Fruit fly (Drosophila melanogaster): Measurements from ENCODE around the gene mRRF1.
A peak's percentile ranks its signal among the peaks of the same experiment; 100 is the strongest.

mRRF1 gene

dm6 chr3L:9410754-9411423 lies 46.7 kb downstream of the mRRF1 start, which contains the start of the genes CG4022 and Cpsf5:
CG4022 (minus strand) TSS chr3L:9410832.
Cpsf5 (plus strand) TSS chr3L:9411038.
- peak; percentile 75 for TF ChIP-seq CG3032 (tag; optimal IDR thresholded peaks at IDR 0.05)
- peak; percentile 69 for TF ChIP-seq Eip93F (GFP tag; optimal IDR thresholded peaks at IDR 0.05)
- no peak for TF ChIP-seq CG4318 (GFP tag; optimal IDR thresholded peaks at IDR 0.05)
- TF ChIP-seq CG11294 (GFP tag; IDR thresholded peaks at IDR 0.05): 0 out of 2 replicates have a peak, but pooled peaks have one; percentile 22
- TF ChIP-seq Hr4 (GFP tag; optimal IDR thresholded peaks at IDR 0.05): peak; percentile 83
- peak; percentile 64 for TF ChIP-seq CG6792 (GFP tag; optimal IDR thresholded peaks at IDR 0.05)
- no peak for TF ChIP-seq CG16779 (tag; optimal IDR thresholded peaks at IDR 0.05)
- peak; percentile 62 for TF ChIP-seq cyc (GFP tag; optimal IDR thresholded peaks at IDR 0.05)
- no peak for TF ChIP-seq CG8319 (GFP tag; optimal IDR thresholded peaks at IDR 0.05)
- peak; percentile 67 for TF ChIP-seq CG31627 (GFP tag; optimal IDR thresholded peaks at IDR 0.05)
- peak; percentile 73 for TF ChIP-seq CG8119 (GFP tag; IDR thresholded peaks at IDR 0.05)
- no peak for TF ChIP-seq CG6854 (GFP tag; optimal IDR thresholded peaks at IDR 0.05)
- peak; percentile 49 for TF ChIP-seq Lpt (GFP tag; optimal IDR thresholded peaks at IDR 0.05)
- TF ChIP-seq spab (GFP tag; optimal IDR thresholded peaks at IDR 0.05): no peak
- peak; percentile 29 for TF ChIP-seq CG8632 (GFP tag; optimal IDR thresholded peaks at IDR 0.05)
- no peak for TF ChIP-seq svp (GFP tag)
- peak; percentile 62 for TF ChIP-seq Hr39 (GFP tag; optimal IDR thresholded peaks at IDR 0.05)
- TF ChIP-seq Eip78C (GFP tag): peak; percentile 91
- peak; percentile 78 for TF ChIP-seq Eip75B (GFP tag; optimal IDR thresholded peaks at IDR 0.05)
- no peak for TF ChIP-seq Blimp-1 (GFP tag; optimal IDR thresholded peaks at IDR 0.05)
- TF ChIP-seq Sox15 (GFP tag; optimal IDR thresholded peaks at IDR 0.05): peak; percentile 46
- peak; percentile 70 for TF ChIP-seq topi (GFP tag; optimal IDR thresholded peaks at IDR 0.05)
- peak; percentile 77 for TF ChIP-seq Sox102F (GFP tag; optimal IDR thresholded peaks at IDR 0.05)
- peak; percentile 79 for TF ChIP-seq CG6163 (GFP tag; IDR thresholded peaks at IDR 0.05)
- peak; percentile 79 for TF ChIP-seq CG10631 (GFP tag; optimal IDR thresholded peaks at IDR 0.05)
- TF ChIP-seq fd59A (GFP tag; optimal IDR thresholded peaks at IDR 0.05): no peak
- peak; percentile 61 for TF ChIP-seq Ets96B (tag; optimal IDR thresholded peaks at IDR 0.05)
- no peak for TF ChIP-seq Hr38 (GFP tag; optimal IDR thresholded peaks at IDR 0.05)
- peak; percentile 79 for TF ChIP-seq CG15336 (GFP tag; IDR thresholded peaks at IDR 0.05)
- peak; percentile 70 for TF ChIP-seq Sox14 (GFP tag; optimal IDR thresholded peaks at IDR 0.05)
- no peak for TF ChIP-seq CG6276 (GFP tag; optimal IDR thresholded peaks at IDR 0.05)
- TF ChIP-seq eg (GFP tag; IDR thresholded peaks at IDR 0.05): peak; percentile 83; the same call in 2 of the 3 replicates
- peak; percentile 77 for TF ChIP-seq acj6 (GFP tag; optimal IDR thresholded peaks at IDR 0.05)
- peak; percentile 71 for TF ChIP-seq Smox (GFP tag; optimal IDR thresholded peaks at IDR 0.05)
- no peak; the same call in 1 of the 2 replicates for TF ChIP-seq Gug (GFP tag; IDR thresholded peaks at IDR 0.05)
- peak; percentile 79 for TF ChIP-seq OdsH (GFP tag; optimal IDR thresholded peaks at IDR 0.05)
- TF ChIP-seq CG3919 (GFP tag; optimal IDR thresholded peaks at IDR 0.05): peak; percentile 67
- no peak for TF ChIP-seq fd85E (GFP tag; optimal IDR thresholded peaks at IDR 0.05)
- peak; percentile 36 for TF ChIP-seq CG1621 (tag; optimal IDR thresholded peaks at IDR 0.05)
- peak; percentile 41 for TF ChIP-seq dsx (GFP tag; optimal IDR thresholded peaks at IDR 0.05; ENCODE audit: poor library complexity, severe bottlenecking)
- peak; percentile 84 for TF ChIP-seq pdm3 (GFP tag; optimal IDR thresholded peaks at IDR 0.05)
- TF ChIP-seq Ets21C (GFP tag; optimal IDR thresholded peaks at IDR 0.05): peak; percentile 46
- TF ChIP-seq ss (GFP tag; optimal IDR thresholded peaks at IDR 0.05): peak; percentile 34 to 47
- TF ChIP-seq CG34406 (GFP tag; optimal IDR thresholded peaks at IDR 0.05): peak; percentile 71
- peak; percentile 82 for TF ChIP-seq esn (GFP tag; optimal IDR thresholded peaks at IDR 0.05)
- TF ChIP-seq salr (GFP tag; optimal IDR thresholded peaks at IDR 0.05): no peak
- peak; percentile 65 for TF ChIP-seq vri (GFP tag; optimal IDR thresholded peaks at IDR 0.05)
- TF ChIP-seq CG10669 (GFP tag; optimal IDR thresholded peaks at IDR 0.05): no peak
- peak; percentile 54 for TF ChIP-seq net (GFP tag; optimal IDR thresholded peaks at IDR 0.05)
- TF ChIP-seq fkh (GFP tag; optimal IDR thresholded peaks at IDR 0.05): peak; percentile 99
- TF ChIP-seq lz (GFP tag; optimal IDR thresholded peaks at IDR 0.05): peak; percentile 76
